Worm (Caenorhabditis elegans) whole organism, young adult: ENCODE data around the gene ZK418.2.

ENCODE experiments used
- F23B12.7 ChIP-seq: sonication (generic microtip); optimal IDR thresholded peaks from 2 replicates; lab custom pipeline; 2017; ENCODE audit warnings: missing genetic modification characterization, mild to moderate bottlenecking, missing compliant biosample characterization, antibody characterized with exemption, moderate library complexity; ENCODE audit not compliant: insufficient read depth
- atf-7 ChIP-seq: sonication (generic microtip); optimal IDR thresholded peaks from 2 replicates; lab custom pipeline; 2017; ENCODE audit warnings: mild to moderate bottlenecking, missing genetic modification characterization, missing compliant biosample characterization
- ceh-40 ChIP-seq: fragments of 200-800 bp; sonication (Bioruptor generic); IDR thresholded peaks from 2 replicates; pipeline ENCODE4 v1.3.6; 2022; ENCODE audit warnings: missing genetic modification characterization, missing compliant biosample characterization
- egl-44 ChIP-seq: fragments of 200-800 bp; sonication (Bioruptor generic); IDR thresholded peaks from 2 replicates; pipeline ENCODE4 v1.3.6; 2022; ENCODE audit warnings: missing genetic modification reagents, missing genetic modification characterization, missing compliant biosample characterization
- ets-4 ChIP-seq: fragments of 200-800 bp; sonication (Bioruptor generic); optimal IDR thresholded peaks from 2 replicates; lab custom pipeline; 2018; ENCODE audit warnings: mild to moderate bottlenecking, missing genetic modification characterization, missing compliant biosample characterization
- lin-40 ChIP-seq: sonication (generic microtip); optimal IDR thresholded peaks from 2 replicates; lab custom pipeline; 2016; ENCODE audit warnings: missing genetic modification characterization, mild to moderate bottlenecking, missing compliant biosample characterization, missing genotype, missing genetic modification reagents
- madf-10 ChIP-seq: sonication (generic microtip); optimal IDR thresholded peaks from 2 replicates; lab custom pipeline; 2016; ENCODE audit warnings: mild to moderate bottlenecking, missing genetic modification characterization, missing compliant biosample characterization
- madf-6 ChIP-seq: fragments of 200-800 bp; sonication (Bioruptor generic); IDR thresholded peaks from 2 replicates; pipeline ENCODE4 v1.3.6; 2022; ENCODE audit warnings: missing genetic modification reagents, missing genetic modification characterization, missing compliant biosample characterization
- pbrm-1 ChIP-seq: fragments of 200-800 bp; sonication (Bioruptor generic); IDR thresholded peaks from 2 replicates; pipeline ENCODE4 v1.3.6; 2022; ENCODE audit warnings: missing genetic modification reagents, missing genetic modification characterization, missing compliant biosample characterization
- snpc-3.4 ChIP-seq: sonication (generic microtip); optimal IDR thresholded peaks from 2 replicates; lab custom pipeline; 2017; ENCODE audit warnings: missing genetic modification characterization, mild to moderate bottlenecking, missing compliant biosample characterization, antibody characterized with exemption, moderate library complexity, missing genotype, missing genetic modification reagents
- snpc-4 ChIP-seq, 5 experiments: fragments of 150-350 bp in 1 of 5; sonication (generic microtip) in 4 of 5; optimal IDR thresholded peaks; 2 replicates each; lab custom pipeline; 2014 to 2018; ENCODE audit warnings: missing genetic modification characterization in 5 of 5, missing biosample characterization in 3 of 5, antibody characterized with exemption in 2 of 5, mild to moderate bottlenecking in 2 of 5, missing compliant biosample characterization in 2 of 5, missing genotype in 2 of 5, moderate library complexity in 2 of 5, missing genetic modification reagents in 1 of 5
- tbp1 ChIP-seq: fragments of 200-800 bp; sonication (Bioruptor generic); optimal IDR thresholded peaks from 2 replicates; lab custom pipeline; 2018; ENCODE audit warnings: mild to moderate bottlenecking, missing genetic modification characterization, missing compliant biosample characterization
- ztf-26 ChIP-seq: sonication (generic microtip); optimal IDR thresholded peaks from 2 replicates; lab custom pipeline; 2017; ENCODE audit warnings: missing genetic modification characterization, missing compliant biosample characterization
- ztf-28 ChIP-seq: fragments of 200-800 bp; sonication (Bioruptor generic); IDR thresholded peaks from 2 replicates; pipeline ENCODE4 v1.3.6; 2022; ENCODE audit warnings: missing genetic modification reagents, missing genetic modification characterization, missing compliant biosample characterization

- TF ChIP-seq snpc-4 (GFP tag; optimal IDR thresholded peaks at IDR 0.05; lab: Kevin White, UChicago) (no peak), snpc-4 (tag; optimal IDR thresholded peaks at IDR 0.05; lab: Kevin White, UChicago) (no peak), tbp1 (no peak), ceh-40 (GFP tag; lab: Robert Waterston, UW) (no peak), madf-6 (no peak), ztf-28 (GFP tag; lab: Robert Waterston, UW) (no peak), madf-10 (tag; lab: Kevin White, UChicago) (no peak), egl-44 (GFP tag; lab: Robert Waterston, UW) (no peak), snpc-3.4 (no peak), F23B12.7 (tag; lab: Kevin White, UChicago) (no peak), lin-40 (tag; lab: Kevin White, UChicago) (no peak), ets-4 (no peak), pbrm-1 (no peak), ztf-26 (tag; lab: Kevin White, UChicago) (no peak), atf-7 (tag; lab: Kevin White, UChicago) (no peak)
Measured at ce11 chrIII:7080689-7081088, 10.5 kb upstream of the ZK418.2 start, which contains the start of gene ZK418.7.
